Fruit fly (Drosophila melanogaster) ovary, adult (tissue): ENCODE measurements around the gene kar.

Experiments used
- CG17801 ChIP-seq: fragments of 200-800 bp; optimal IDR thresholded peaks from 2 replicates; lab custom pipeline; 2019; ENCODE audit warnings: missing biosample characterization, mild to moderate bottlenecking, missing genetic modification characterization, moderate library complexity; ENCODE audit not compliant: partially characterized antibody

kar gene

DNA sequence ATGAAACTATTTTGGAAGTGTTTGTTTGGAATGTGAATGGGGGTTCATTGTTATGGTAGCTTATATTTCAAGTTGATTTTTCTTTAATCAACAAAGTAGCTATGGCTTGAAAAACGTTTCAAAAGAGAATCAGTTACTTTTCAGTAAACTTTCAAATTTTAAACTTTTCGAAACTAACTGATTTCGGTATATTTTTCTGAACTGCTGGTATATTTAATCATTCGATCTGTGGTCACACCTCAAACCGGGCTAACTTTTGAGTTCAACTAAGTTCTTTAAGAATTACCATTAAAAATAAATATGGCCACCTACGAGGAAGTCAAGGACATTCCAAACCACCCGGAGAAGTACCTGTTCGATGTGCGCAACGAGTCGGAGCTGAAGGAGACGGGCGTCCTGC is 15.7 kb upstream of the kar start, which contains the start of gene CG12279:
CG12279 (plus strand) TSS at position 234 of the 400 bp plus-strand sequence.
- TF ChIP-seq CG17801 (GFP tag; lab: Kevin White, UChicago) = no peak

DNA sequence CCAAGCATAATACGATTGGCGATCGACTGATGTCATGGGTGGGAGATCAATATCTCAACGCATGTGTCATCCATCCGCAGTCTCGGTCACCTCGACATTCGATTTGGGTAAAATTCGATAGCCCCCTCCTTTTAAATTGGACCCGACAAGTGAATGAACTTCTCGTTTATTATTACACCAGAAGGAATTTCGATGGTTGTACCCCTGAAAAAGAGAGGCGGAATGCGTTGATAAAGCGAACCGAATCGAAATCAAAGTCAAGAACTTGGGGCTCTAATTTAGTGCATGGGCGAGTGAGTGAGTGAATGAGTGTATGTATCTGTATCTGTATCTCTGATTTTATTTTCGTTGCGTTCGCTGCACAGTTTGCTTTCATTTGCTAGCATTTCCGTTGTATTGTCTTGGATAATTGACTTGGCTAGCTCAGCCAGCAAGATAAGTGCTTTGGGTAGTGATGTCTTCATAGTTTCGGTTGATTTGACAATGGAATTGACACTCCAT is 12.9 kb upstream of the kar start:
- no peak for TF ChIP-seq CG17801 (GFP tag; lab: Kevin White, UChicago)

DNA sequence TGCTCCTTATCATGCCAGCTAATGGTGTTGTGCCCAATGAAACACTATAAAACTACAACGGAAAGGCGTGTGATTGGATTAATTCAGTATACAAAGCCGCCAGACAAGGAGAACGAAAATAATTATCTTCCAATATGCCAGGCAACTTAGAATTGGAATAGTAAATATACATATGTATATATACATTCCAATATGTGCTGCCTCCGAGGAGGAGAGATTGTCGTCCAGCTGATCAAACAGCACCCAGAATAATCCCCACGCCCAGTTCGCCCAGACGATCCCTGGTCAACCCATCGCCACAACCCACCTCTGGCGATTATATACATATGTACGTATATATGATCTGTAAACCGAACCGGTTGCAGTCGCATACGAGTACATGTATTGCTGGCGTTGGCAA is 12.1 kb upstream of the kar start:
- TF ChIP-seq CG17801 (GFP tag; lab: Kevin White, UChicago) = no peak

DNA sequence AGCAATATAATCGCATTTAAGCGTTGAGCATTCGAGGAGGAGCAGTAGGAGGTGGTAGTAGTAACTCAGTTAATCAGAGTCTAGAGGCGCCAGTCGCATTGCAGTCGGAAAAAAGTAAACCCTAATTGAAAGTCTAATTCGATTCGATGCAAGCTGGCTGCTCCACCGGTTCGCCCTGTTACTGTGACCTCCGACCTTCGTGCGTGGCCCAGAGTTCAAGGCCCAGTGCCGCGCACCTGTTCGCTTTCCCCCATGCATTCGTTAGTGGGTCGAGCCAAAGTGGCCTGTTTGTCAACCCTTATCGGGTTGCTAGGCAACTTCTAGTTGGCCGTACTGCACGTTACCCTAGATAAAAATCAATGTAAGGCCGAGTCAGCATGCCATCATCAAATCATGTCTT is 11.3 kb upstream of the kar start:
- TF ChIP-seq CG17801 (GFP tag; lab: Kevin White, UChicago) = no peak

DNA sequence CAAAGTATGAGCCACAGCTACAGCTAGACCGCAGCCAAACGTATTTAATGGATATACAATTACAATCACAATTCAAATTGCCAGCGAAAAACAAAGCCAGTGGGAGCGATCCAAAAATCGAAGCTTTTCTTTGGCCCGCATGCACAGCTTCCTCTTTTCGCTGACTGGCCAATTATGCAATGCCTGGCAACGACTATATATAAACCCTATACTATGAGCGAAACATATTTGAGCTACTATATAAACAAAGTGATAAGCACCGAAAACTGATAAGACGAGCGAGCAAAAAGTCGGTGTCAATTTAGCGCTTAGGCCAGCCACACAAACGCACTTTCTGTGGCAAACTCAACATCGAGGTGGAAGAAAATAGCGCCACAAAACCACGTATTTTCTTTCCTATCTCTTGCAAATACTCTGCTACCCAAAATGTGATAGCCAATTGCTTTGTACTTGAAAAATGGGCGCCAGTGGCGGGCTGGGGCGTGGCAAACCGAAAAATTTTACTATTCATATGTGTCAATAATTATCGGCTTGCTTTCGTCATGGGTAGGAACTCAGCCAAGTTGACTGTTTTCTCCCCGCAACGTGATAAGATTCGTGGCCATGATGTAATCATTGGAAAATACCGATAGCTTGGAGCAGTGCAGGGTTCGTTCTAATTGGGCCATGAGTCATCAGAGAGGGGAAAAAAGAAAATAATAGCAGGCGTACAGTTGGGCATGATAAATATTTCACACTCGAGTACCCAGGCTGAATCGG is 10.6 kb upstream of the kar start:
- no peak for TF ChIP-seq CG17801 (GFP tag; lab: Kevin White, UChicago)

DNA sequence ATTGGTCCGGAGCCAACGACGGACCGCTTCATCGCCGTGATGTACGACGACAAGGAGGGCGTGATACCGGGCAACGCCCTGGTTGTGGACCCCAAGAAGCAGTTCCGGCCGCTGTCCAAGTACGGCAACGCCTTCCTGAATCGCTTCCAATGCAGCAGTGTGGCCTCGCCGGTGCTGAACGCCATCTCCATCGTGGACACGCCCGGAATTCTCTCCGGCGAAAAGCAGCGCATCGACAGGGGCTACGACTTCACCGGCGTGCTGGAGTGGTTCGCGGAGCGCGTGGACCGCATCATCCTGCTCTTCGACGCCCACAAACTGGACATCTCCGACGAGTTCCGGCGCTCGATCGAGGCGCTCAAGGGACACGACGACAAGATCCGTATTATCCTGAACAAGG is 9.2 kb upstream of the kar start:
- no peak for TF ChIP-seq CG17801 (GFP tag; lab: Kevin White, UChicago)

DNA sequence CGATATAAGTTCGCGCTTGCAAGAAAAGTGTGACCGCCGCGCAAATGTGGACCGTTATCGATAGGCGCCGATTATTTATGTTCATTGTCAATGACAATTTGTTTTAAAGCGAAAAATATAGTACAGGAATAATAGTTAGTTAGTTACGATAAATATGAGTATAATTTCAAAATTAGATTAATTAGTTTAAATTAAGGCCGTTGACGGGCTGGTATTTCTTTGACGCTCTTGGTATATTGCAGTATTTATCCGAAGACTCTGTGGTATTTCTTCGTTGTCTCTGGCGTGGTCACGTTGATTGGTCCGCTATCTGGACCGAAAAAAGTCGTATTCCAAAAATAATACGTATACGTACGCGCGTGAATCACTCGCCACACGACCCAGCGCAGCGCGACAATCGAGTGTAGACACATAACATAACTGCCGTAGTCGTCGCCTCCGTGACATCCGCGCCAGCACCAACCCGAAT is 8.4 kb upstream of the kar start:
- no peak for TF ChIP-seq CG17801 (GFP tag; lab: Kevin White, UChicago)

DNA sequence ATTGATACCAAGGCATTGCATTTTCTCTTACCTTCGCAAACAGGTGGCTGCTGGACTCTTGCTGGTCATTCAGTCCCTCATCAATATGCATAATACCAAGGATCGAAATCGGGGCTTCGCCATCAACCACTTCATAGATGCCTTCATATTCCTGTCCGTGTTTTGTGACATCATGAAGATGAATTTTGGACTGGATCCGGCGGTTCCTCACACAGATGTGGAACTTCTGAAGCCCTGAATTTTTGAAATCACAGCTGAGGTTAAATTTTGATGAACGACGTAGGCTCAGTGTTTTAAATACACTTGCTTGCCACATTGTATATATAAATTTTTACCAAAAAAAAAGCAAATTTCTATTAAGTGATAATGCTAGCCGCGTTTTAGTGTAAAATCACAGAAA is 7.9 kb upstream of the kar start, which contains the start of gene Past1:
Past1 (plus strand) TSS at position 301 of the 400 bp plus-strand sequence.
- no peak for TF ChIP-seq CG17801 (GFP tag; lab: Kevin White, UChicago)

dm6 chr3R:12694742-12695141 is 5.6 kb upstream of the kar start, which contains the start of the genes CG14391 and NijC:
Gene CG14391 (minus strand): TSS chr3R:12694842.
Gene NijC (plus strand): TSS chr3R:12695129.
- TF ChIP-seq CG17801 (GFP tag; lab: Kevin White, UChicago) = no peak

dm6 chr3R:12692497-12692896 is 3.3 kb upstream of the kar start, which contains the start of gene CG31347:
Gene CG31347 (minus strand): TSS chr3R:12692597.
- TF ChIP-seq CG17801 (GFP tag; lab: Kevin White, UChicago) = no peak

DNA sequence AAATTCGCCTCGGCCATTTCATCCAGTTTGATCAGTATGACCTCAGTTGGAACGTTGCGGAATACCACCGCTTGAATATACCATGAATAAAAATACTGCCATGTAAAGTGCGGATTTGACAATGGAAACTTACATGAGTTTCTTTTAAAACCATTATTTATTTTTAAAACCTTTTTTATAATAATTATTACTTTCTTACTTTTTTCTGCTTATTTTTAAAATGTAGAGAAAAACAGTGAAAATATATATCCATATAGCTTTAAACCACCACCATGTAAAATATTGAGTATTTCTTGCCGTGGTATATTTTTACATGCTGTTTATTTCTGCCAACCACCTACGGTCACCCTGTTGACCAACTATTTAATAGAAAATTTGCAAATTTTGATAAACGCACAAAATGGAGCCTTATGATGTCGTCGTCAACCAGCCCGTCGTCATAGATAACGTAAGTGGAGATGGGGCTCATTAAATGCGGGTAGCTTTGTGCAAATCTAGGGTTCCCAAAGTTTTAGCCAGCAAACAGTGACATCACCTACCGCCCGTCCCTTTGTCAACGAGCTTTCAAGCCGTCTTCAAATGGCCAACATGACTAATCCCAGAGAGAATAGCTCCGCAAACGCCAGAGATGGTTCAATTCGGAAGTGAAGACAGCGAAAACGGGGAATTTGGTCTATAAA is 2.4 kb upstream of the kar start, which contains the start of gene Arp1:
Arp1 (plus strand) TSS at position 322 of the 680 bp plus-strand sequence.
- no peak for TF ChIP-seq CG17801 (GFP tag; lab: Kevin White, UChicago)

- no peak for TF ChIP-seq CG17801 (GFP tag; lab: Kevin White, UChicago)
These were observed 1.1 kb downstream of the kar start for dm6 chr3R:12688116-12688515.

- TF ChIP-seq CG17801 (GFP tag; lab: Kevin White, UChicago) = no peak
These were observed 3.9 kb downstream of the kar start for dm6 chr3R:12685290-12685689.

DNA sequence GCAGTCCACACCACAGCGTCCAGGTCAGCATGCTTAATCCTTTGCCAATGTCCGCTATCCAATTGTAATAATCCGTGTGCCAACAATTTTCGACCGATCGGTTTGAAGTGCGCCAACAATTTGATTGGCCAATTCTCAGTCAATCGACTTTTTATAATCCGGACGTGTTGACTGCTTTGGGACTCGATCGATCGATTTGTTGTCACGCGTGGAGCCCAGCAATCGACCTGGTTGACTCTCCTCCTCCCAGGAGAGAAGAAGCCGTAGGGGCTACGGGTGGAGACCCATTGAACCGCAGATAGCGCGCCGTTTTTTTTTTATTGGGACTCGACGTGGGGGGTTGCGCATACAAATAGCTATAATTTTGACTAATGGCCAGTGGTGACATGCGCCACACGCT is 7.9 kb downstream of the kar start, which contains the start of gene Cyp313a4:
Cyp313a4 (minus strand) TSS at position 101 of the 400 bp plus-strand sequence.
- TF ChIP-seq CG17801 (GFP tag; lab: Kevin White, UChicago) = no peak

dm6 chr3R:12678850-12679249 is 10.3 kb downstream of the kar start, which contains the start of gene mbo:
Gene mbo (minus strand): TSS chr3R:12679052.
- no peak for TF ChIP-seq CG17801 (GFP tag; lab: Kevin White, UChicago)
